Fruit fly (Drosophila melanogaster): Measurements from ENCODE around the gene CG32447.
A peak's percentile ranks its signal among the peaks of the same experiment; 100 is the strongest.

Gene CG32447

DNA sequence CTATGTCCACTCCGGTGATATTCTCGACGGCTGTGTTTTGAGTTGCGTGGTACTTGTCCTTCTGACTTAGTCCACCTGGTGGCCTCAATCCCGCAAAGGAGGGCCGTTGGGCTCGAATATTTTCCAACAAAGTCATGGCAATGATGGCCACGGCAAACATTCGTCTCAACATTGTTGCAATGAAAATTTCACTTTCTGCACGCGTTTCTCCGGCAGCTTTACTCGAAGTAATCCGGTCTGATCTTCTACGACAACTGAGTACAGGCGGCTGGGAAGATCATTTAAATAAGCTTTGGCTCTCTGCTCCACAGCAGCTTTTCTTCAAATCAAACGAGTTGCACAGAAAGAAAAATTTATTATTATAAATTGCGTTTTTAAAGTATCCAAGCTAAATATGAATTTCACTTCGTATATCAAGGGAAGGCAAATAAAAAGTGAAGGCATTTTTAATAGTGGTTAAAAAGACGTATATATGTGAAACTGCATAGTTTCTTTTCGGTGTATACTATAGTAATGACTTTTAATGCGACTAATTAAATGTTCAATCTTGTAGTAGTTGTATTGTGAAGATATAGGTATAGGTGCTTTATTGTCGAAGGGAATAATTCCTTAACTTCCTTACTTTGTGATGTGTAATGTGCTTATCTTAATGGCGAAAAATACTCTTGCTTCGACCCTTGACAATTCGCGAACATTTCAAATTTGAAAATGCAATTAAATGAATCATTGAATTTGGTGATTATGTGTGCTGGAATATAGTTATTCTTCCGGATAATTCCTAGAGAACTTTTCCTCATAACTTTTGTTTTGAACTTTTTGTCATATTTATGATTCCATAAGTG, 32.2 kb upstream of the CG32447 start, which contains the start of gene CG14567 (continued):
- TF ChIP-seq ss (GFP tag; optimal IDR thresholded peaks at IDR 0.05): no peak
- TF ChIP-seq CG8319 (GFP tag; optimal IDR thresholded peaks at IDR 0.05): no peak
- TF ChIP-seq CG9139 (GFP tag; optimal IDR thresholded peaks at IDR 0.05): no peak
- TF ChIP-seq Sox15 (GFP tag; optimal IDR thresholded peaks at IDR 0.05): peak; percentile 41
- TF ChIP-seq Lpt (GFP tag; optimal IDR thresholded peaks at IDR 0.05): peak; percentile 12
- TF ChIP-seq CG6276 (GFP tag; optimal IDR thresholded peaks at IDR 0.05): peak; percentile 56
- TF ChIP-seq CG6854 (GFP tag; optimal IDR thresholded peaks at IDR 0.05): no peak
- peak; percentile 70 for TF ChIP-seq Ets96B (tag; optimal IDR thresholded peaks at IDR 0.05)
- peak; percentile 26 for TF ChIP-seq CG10669 (GFP tag; optimal IDR thresholded peaks at IDR 0.05)
- no peak for TF ChIP-seq CG1621 (tag; optimal IDR thresholded peaks at IDR 0.05)

DNA sequence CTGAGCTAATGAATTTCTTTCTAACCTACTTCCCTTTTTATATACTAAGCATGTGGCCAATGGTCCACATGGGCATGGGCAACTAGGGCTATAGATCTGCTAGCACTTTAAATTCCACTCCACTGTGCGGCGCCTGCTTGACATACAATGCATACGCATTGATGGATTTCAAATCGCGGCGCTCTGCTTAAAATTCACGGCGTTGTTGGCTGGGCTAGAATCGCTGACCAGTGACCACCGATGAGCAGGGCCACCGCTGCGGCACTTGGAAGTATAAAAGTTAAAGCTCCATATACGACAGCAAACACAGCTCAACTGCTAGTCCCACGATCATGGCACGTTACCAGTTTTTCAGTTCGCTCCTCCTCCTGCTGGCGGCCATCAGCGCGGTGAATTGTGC, 27.6 kb upstream of the CG32447 start, which contains the start of gene CG14573:
CG14573 (plus strand) TSS at position 301 of the 400 bp plus-strand sequence.
- TF ChIP-seq vri (GFP tag; optimal IDR thresholded peaks at IDR 0.05) (no peak), CG6276 (GFP tag; optimal IDR thresholded peaks at IDR 0.05) (no peak), Sox15 (GFP tag; optimal IDR thresholded peaks at IDR 0.05) (no peak), achi (GFP tag; optimal IDR thresholded peaks at IDR 0.05) (no peak), ss (GFP tag; optimal IDR thresholded peaks at IDR 0.05) (no peak), Ets21C (GFP tag; optimal IDR thresholded peaks at IDR 0.05) (no peak), OdsH (GFP tag; optimal IDR thresholded peaks at IDR 0.05) (no peak), Ets96B (tag; optimal IDR thresholded peaks at IDR 0.05) (no peak), net (GFP tag; optimal IDR thresholded peaks at IDR 0.05) (no peak), Blimp-1 (GFP tag; optimal IDR thresholded peaks at IDR 0.05) (no peak), CG8319 (GFP tag; optimal IDR thresholded peaks at IDR 0.05) (no peak), Hr38 (GFP tag; optimal IDR thresholded peaks at IDR 0.05) (no peak), CG4318 (GFP tag; optimal IDR thresholded peaks at IDR 0.05) (no peak), CG6808 (GFP tag; optimal IDR thresholded peaks at IDR 0.05) (no peak), CG11762 (GFP tag; optimal IDR thresholded peaks at IDR 0.05; ENCODE audit: insufficient read depth) (no peak), acj6 (GFP tag; optimal IDR thresholded peaks at IDR 0.05) (no peak), Eip93F (GFP tag; optimal IDR thresholded peaks at IDR 0.05) (no peak), CG7368 (GFP tag; optimal IDR thresholded peaks at IDR 0.05) (no peak), CG11294 (GFP tag; IDR thresholded peaks at IDR 0.05) (no peak)

DNA sequence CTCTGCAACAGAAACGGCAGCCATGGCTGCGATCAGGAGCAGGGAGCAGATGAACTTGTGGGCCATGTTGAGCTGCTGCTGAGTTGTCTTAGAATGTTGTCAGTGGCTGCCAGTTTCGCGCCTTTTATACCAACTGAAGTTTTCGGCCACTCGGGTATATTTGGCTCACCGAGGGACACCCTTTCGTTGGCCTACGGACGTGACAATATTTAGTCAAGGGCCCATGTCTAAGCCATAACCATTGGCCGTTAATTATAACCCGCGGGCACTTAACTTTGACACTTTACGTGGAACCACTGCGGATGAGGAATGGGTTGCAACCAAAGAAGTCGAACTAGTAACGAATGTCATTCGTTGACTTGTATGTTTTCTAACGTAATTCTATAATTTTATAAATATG, 27.2 kb upstream of the CG32447 start, which contains the start of gene CG14568:
CG14568 (minus strand) TSS at position 101 of the 400 bp plus-strand sequence.
- TF ChIP-seq dsx (GFP tag; optimal IDR thresholded peaks at IDR 0.05; ENCODE audit: poor library complexity, severe bottlenecking): no peak
- no peak for TF ChIP-seq CG6163 (GFP tag; IDR thresholded peaks at IDR 0.05)

DNA sequence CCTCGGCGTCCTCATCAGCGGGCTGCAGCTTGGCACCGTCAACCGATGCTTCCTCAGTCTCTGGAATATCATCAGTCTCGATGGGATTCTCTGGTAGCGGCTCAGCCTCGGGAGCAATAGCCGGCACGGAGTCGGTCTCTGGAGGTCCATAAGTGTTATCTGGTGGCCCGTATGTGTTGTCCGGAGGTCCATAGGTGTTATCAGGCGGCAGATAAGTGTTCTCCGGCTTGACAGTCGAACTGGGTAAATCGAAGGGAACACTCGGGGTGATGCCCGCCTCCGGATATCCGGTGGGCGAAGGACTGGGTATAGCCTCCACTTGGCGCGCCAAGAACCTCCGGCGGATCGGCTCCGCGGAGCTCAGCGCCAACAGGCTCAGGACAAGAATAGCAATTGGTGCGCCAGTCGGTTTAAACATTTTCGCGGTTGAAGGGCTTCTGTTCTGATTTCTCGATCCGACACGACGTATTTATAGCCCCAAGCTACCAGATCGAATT, 25.0 kb upstream of the CG32447 start, which contains the start of gene CG14569:
CG14569 (minus strand) TSS at position 447 of the 497 bp plus-strand sequence.
- peak; percentile 97 for TF ChIP-seq svp (GFP tag)
- TF ChIP-seq Sox15 (GFP tag; optimal IDR thresholded peaks at IDR 0.05): no peak

DNA sequence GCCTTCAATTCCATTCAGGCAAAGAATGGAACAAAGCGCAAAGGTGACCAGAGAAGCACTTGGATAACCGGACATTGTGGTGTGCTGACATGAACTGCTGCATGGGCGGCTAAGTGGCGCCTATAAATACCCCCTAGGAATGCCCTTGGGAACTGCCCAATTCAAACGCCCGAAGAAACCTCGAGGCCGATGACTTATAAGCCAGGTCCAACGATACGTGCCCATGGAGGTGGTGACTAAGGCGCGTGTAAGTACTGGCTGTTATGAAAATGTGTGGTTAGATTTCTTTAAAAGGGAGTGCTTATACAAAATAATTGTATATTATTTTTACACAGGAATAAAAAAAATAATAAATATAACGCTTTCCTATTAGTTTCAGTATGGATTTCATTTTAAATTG, 24.2 kb upstream of the CG32447 start, which contains the start of gene CG14570:
CG14570 (minus strand) TSS at position 101 of the 400 bp plus-strand sequence.
- TF ChIP-seq CG8119 (GFP tag; IDR thresholded peaks at IDR 0.05): no peak
- no peak for TF ChIP-seq topi (GFP tag; optimal IDR thresholded peaks at IDR 0.05)
- TF ChIP-seq eg (GFP tag; IDR thresholded peaks at IDR 0.05): no peak
- TF ChIP-seq esn (GFP tag; optimal IDR thresholded peaks at IDR 0.05): no peak
